Worm (Caenorhabditis elegans) whole organism, L1 larva: ENCODE data around the gene nsph-3.2.

Experiments used
- ceh-82 ChIP-seq, 3 experiments: fragments of 150-350 bp in 1 of 3; sonication (generic microtip) in 2 of 3; optimal IDR thresholded peaks; 2 replicates each; lab custom pipeline; 2014 to 2017; ENCODE audit warnings: missing biosample characterization in 3 of 3, missing genetic modification characterization in 3 of 3
- nhr-90 ChIP-seq: sonication (generic microtip); optimal IDR thresholded peaks from 2 replicates; lab custom pipeline; 2016; ENCODE audit warnings: mild to moderate bottlenecking, missing genetic modification characterization, missing compliant biosample characterization; ENCODE audit not compliant: poor library complexity
- unc-86 ChIP-seq: sonication (generic microtip); optimal IDR thresholded peaks from 2 replicates; lab custom pipeline; 2016; ENCODE audit warnings: missing genetic modification characterization, missing compliant biosample characterization
- ztf-4 ChIP-seq: fragments of 150-350 bp; optimal IDR thresholded peaks from 2 replicates; lab custom pipeline; 2014; ENCODE audit warnings: missing biosample characterization, missing genetic modification characterization

- TF ChIP-seq ceh-82 (tag; optimal IDR thresholded peaks at IDR 0.05; lab: Kevin White, UChicago): no peak
- no peak for TF ChIP-seq ztf-4 (tag; lab: Kevin White, UChicago)
- TF ChIP-seq unc-86 (tag; lab: Kevin White, UChicago): no peak
- no peak for TF ChIP-seq nhr-90 (tag; lab: Kevin White, UChicago)
Measured at ce11 chrIV:10129957-10130356, 17.3 kb downstream of the nsph-3.2 start, which contains the start of gene glt-3.
